Fruit fly (Drosophila melanogaster) whole organism, embryonic: ENCODE data around the gene CG5608.

Experiments used
- Antp ChIP-seq: fragments of 200-800 bp; sonication (Bioruptor generic); optimal IDR thresholded peaks from 3 replicates; lab custom pipeline; 2016; ENCODE audit warnings: missing biosample characterization, missing genetic modification characterization
- Atf-2 ChIP-seq: fragments of 200-800 bp; sonication (Bioruptor generic); optimal IDR thresholded peaks from 2 replicates; lab custom pipeline; 2016; ENCODE audit warnings: missing biosample characterization, missing genetic modification characterization
- B-H2 ChIP-seq: fragments of 200-800 bp; sonication (Bioruptor generic); optimal IDR thresholded peaks from 2 replicates; lab custom pipeline; 2018; ENCODE audit warnings: missing biosample characterization, mild to moderate bottlenecking, missing genetic modification characterization
- CG10431 ChIP-seq: fragments of 200-800 bp; sonication (Bioruptor generic); optimal IDR thresholded peaks from 3 replicates; lab custom pipeline; 2018; ENCODE audit warnings: missing biosample characterization, mild to moderate bottlenecking, missing genetic modification characterization
- CG12659 ChIP-seq: fragments of 200-800 bp; sonication (Bioruptor generic); optimal IDR thresholded peaks from 3 replicates; lab custom pipeline; 2017; ENCODE audit warnings: mild to moderate bottlenecking, missing biosample characterization, missing genetic modification reagents, missing genetic modification characterization
- CG14667 ChIP-seq: fragments of 200-800 bp; sonication (Bioruptor generic); IDR thresholded peaks from 2 replicates; pipeline ENCODE4 v1.3.6; 2022; ENCODE audit warnings: missing biosample characterization, missing genetic modification characterization
- CG15479 ChIP-seq: fragments of 200-800 bp; sonication (Bioruptor generic); optimal IDR thresholded peaks from 3 replicates; lab custom pipeline; 2019; ENCODE audit warnings: missing biosample characterization, mild to moderate bottlenecking, missing genetic modification characterization, moderate library complexity
- CG1602 ChIP-seq: fragments of 200-800 bp; sonication (Bioruptor generic); optimal IDR thresholded peaks from 3 replicates; lab custom pipeline; 2016; ENCODE audit warnings: missing biosample characterization, missing genetic modification characterization
- CG1647 ChIP-seq: fragments of 200-800 bp; sonication (Bioruptor generic); optimal IDR thresholded peaks from 3 replicates; lab custom pipeline; 2016; ENCODE audit warnings: missing biosample characterization, missing genetic modification characterization
- CG18619 ChIP-seq: fragments of 200-800 bp; sonication (Bioruptor generic); optimal IDR thresholded peaks from 3 replicates; lab custom pipeline; 2017; ENCODE audit warnings: missing biosample characterization, mild to moderate bottlenecking, missing genetic modification characterization
- CG2116 ChIP-seq: fragments of 200-800 bp; sonication (Bioruptor generic); optimal IDR thresholded peaks from 3 replicates; lab custom pipeline; 2018; ENCODE audit warnings: missing biosample characterization, mild to moderate bottlenecking, missing genetic modification characterization
- CG2202 ChIP-seq: fragments of 200-800 bp; sonication (Bioruptor generic); optimal IDR thresholded peaks from 2 replicates; lab custom pipeline; 2018; ENCODE audit warnings: missing biosample characterization, mild to moderate bottlenecking, missing genetic modification characterization
- CG30020 ChIP-seq: fragments of 200-800 bp; optimal IDR thresholded peaks from 2 replicates; lab custom pipeline; 2019; ENCODE audit warnings: missing biosample characterization, mild to moderate bottlenecking, missing genetic modification characterization, moderate library complexity
- CG30403 ChIP-seq: fragments of 200-800 bp; sonication (Bioruptor generic); optimal IDR thresholded peaks from 3 replicates; lab custom pipeline; 2016; ENCODE audit warnings: missing biosample characterization, missing genetic modification characterization
- CG31365 ChIP-seq: fragments of 200-800 bp; sonication (Bioruptor generic); optimal IDR thresholded peaks from 2 replicates; lab custom pipeline; 2018; ENCODE audit warnings: missing biosample characterization, mild to moderate bottlenecking, missing genetic modification characterization
- CG34422 ChIP-seq: fragments of 200-800 bp; sonication (Bioruptor generic); IDR thresholded peaks from 3 replicates; pipeline ENCODE4 v1.3.6; 2022; ENCODE audit warnings: missing biosample characterization, missing genetic modification characterization
- CG5953 ChIP-seq: fragments of 200-800 bp; sonication (Bioruptor generic); IDR thresholded peaks from 2 replicates; pipeline ENCODE4 v1.3.6; 2022; ENCODE audit warnings: missing biosample characterization, missing genetic modification characterization
- CG7786 ChIP-seq: fragments of 200-800 bp; sonication (Bioruptor generic); optimal IDR thresholded peaks from 2 replicates; lab custom pipeline; 2016; ENCODE audit warnings: missing biosample characterization, missing genetic modification characterization
- CG7839 ChIP-seq: fragments of 200-800 bp; sonication (Bioruptor generic); optimal IDR thresholded peaks from 3 replicates; lab custom pipeline; 2018; ENCODE audit warnings: missing biosample characterization, mild to moderate bottlenecking, missing genetic modification characterization, moderate library complexity
- CG8290 ChIP-seq, 3 experiments: fragments of 200-800 bp; sonication (Bioruptor generic); optimal IDR thresholded peaks; 2 replicates each; lab custom pipeline; 2016 to 2019; ENCODE audit warnings: missing biosample characterization in 3 of 3, missing genetic modification characterization in 3 of 3, mild to moderate bottlenecking in 2 of 3, moderate library complexity in 1 of 3
- CG8944 ChIP-seq: fragments of 200-800 bp; sonication (Bioruptor generic); optimal IDR thresholded peaks from 3 replicates; lab custom pipeline; 2016; ENCODE audit warnings: missing biosample characterization, missing genetic modification characterization
- CG9817 ChIP-seq: fragments of 200-800 bp; sonication (Bioruptor generic); optimal IDR thresholded peaks from 2 replicates; lab custom pipeline; 2018; ENCODE audit warnings: missing biosample characterization, mild to moderate bottlenecking, missing genetic modification characterization, moderate library complexity
- Chrac-16 ChIP-seq: fragments of 200-800 bp; sonication (Bioruptor generic); optimal IDR thresholded peaks from 3 replicates; lab custom pipeline; 2016; ENCODE audit warnings: missing biosample characterization, missing genetic modification characterization
- D ChIP-seq, 2 experiments: fragments of 200-800 bp in 1 of 2; fragments of >200 bp in 1 of 2; sonication (Bioruptor generic) in 1 of 2; optimal IDR thresholded peaks; 2 replicates in 1 of 2; 3 replicates in 1 of 2; lab custom pipeline; 2017; ENCODE audit warnings: mild to moderate bottlenecking in 1 of 2, missing biosample characterization in 1 of 2, missing genetic modification characterization in 1 of 2, missing genetic modification reagents in 1 of 2
- D19A ChIP-seq: fragments of 200-800 bp; optimal IDR thresholded peaks from 3 replicates; lab custom pipeline; 2019; ENCODE audit warnings: missing biosample characterization, mild to moderate bottlenecking, missing genetic modification characterization, moderate library complexity
- Dek ChIP-seq: fragments of 200-800 bp; sonication (Bioruptor generic); optimal IDR thresholded peaks from 3 replicates; lab custom pipeline; 2019; ENCODE audit warnings: missing biosample characterization, mild to moderate bottlenecking, missing genetic modification characterization, moderate library complexity
- Dip3 ChIP-seq: fragments of 200-800 bp; sonication (Bioruptor generic); optimal IDR thresholded peaks from 3 replicates; lab custom pipeline; 2016; ENCODE audit warnings: missing biosample characterization, missing genetic modification characterization
- E2f2 ChIP-seq: fragments of 200-800 bp; sonication (Bioruptor generic); IDR thresholded peaks from 2 replicates; pipeline ENCODE4 v1.3.6; 2022; ENCODE audit warnings: missing biosample characterization, missing genetic modification characterization
- H2.0 ChIP-seq: fragments of 200-800 bp; sonication (Bioruptor generic); IDR thresholded peaks from 2 replicates; pipeline ENCODE4 v1.3.6; 2022; ENCODE audit warnings: missing biosample characterization, missing genetic modification characterization
- Hmr ChIP-seq: fragments of 200-800 bp; sonication (Bioruptor generic); optimal IDR thresholded peaks from 3 replicates; lab custom pipeline; 2017; ENCODE audit warnings: mild to moderate bottlenecking, missing biosample characterization, missing genetic modification reagents, missing genetic modification characterization
- Hr51 ChIP-seq, 2 experiments: fragments of 200-800 bp; sonication (Bioruptor generic); optimal IDR thresholded peaks; 2 replicates in 1 of 2; 3 replicates in 1 of 2; lab custom pipeline; 2016 to 2018; ENCODE audit warnings: missing biosample characterization in 2 of 2, missing genetic modification characterization in 2 of 2, mild to moderate bottlenecking in 1 of 2, moderate library complexity in 1 of 2
- Lhr ChIP-seq: fragments of 200-800 bp; sonication (Bioruptor generic); optimal IDR thresholded peaks from 3 replicates; lab custom pipeline; 2017; ENCODE audit warnings: mild to moderate bottlenecking, missing biosample characterization, missing genetic modification reagents, missing genetic modification characterization
- Mrtf ChIP-seq: fragments of 200-800 bp; sonication (Bioruptor generic); IDR thresholded peaks from 3 replicates; pipeline ENCODE4 v1.3.6; 2022; ENCODE audit warnings: missing biosample characterization, missing genetic modification characterization
- NK7.1 ChIP-seq: fragments of 200-800 bp; sonication (Bioruptor generic); optimal IDR thresholded peaks from 3 replicates; lab custom pipeline; 2016; ENCODE audit warnings: missing biosample characterization, missing genetic modification characterization
- Rfx ChIP-seq: fragments of 200-800 bp; sonication (Bioruptor generic); IDR thresholded peaks from 2 replicates; pipeline ENCODE4 v1.3.6; 2022; ENCODE audit warnings: missing biosample characterization, missing genetic modification characterization
- Sry-β ChIP-seq: fragments of 200-800 bp; sonication (Bioruptor generic); optimal IDR thresholded peaks from 2 replicates; lab custom pipeline; 2018; ENCODE audit warnings: missing biosample characterization, mild to moderate bottlenecking, missing genetic modification characterization, moderate library complexity
- Stat92E ChIP-seq, 3 experiments: fragments of >200 bp in 2 of 3; fragments of 200-800 bp in 1 of 3; sonication (Bioruptor generic) in 1 of 3; optimal IDR thresholded peaks; 2 replicates each; lab custom pipeline; 2017 to 2019; ENCODE audit warnings: missing biosample characterization in 3 of 3, missing genetic modification characterization in 3 of 3, mild to moderate bottlenecking in 1 of 3, moderate library complexity in 1 of 3
- Tbp ChIP-seq: fragments of >200 bp; optimal IDR thresholded peaks from 2 replicates; lab custom pipeline; 2018; ENCODE audit warnings: missing biosample characterization, missing genetic modification characterization
- ac ChIP-seq: fragments of 200-800 bp; sonication (Bioruptor generic); optimal IDR thresholded peaks from 3 replicates; lab custom pipeline; 2017; ENCODE audit warnings: missing biosample characterization, mild to moderate bottlenecking, missing genetic modification characterization
- disco-r ChIP-seq: fragments of 200-800 bp; sonication (Bioruptor generic); optimal IDR thresholded peaks from 2 replicates; lab custom pipeline; 2016; ENCODE audit warnings: missing biosample characterization, missing genetic modification characterization
- gcm ChIP-seq: fragments of 200-800 bp; sonication (Bioruptor generic); optimal IDR thresholded peaks from 2 replicates; lab custom pipeline; 2019; ENCODE audit warnings: missing biosample characterization, mild to moderate bottlenecking, missing genetic modification characterization, moderate library complexity
- grau ChIP-seq: fragments of 200-800 bp; optimal IDR thresholded peaks from 3 replicates; lab custom pipeline; 2019; ENCODE audit warnings: missing biosample characterization, mild to moderate bottlenecking, missing genetic modification characterization, moderate library complexity
- gt ChIP-seq: fragments of 200-800 bp; sonication (Bioruptor generic); IDR thresholded peaks from 2 replicates; pipeline ENCODE4 v1.3.6; 2022; ENCODE audit warnings: missing biosample characterization, missing genetic modification characterization
- jigr1 ChIP-seq: fragments of 200-800 bp; sonication (Bioruptor generic); IDR thresholded peaks from 3 replicates; pipeline ENCODE4 v1.3.6; 2022; ENCODE audit warnings: missing biosample characterization, missing genetic modification characterization
- nerfin-1 ChIP-seq: fragments of 200-800 bp; sonication (Bioruptor generic); optimal IDR thresholded peaks from 3 replicates; lab custom pipeline; 2019; ENCODE audit warnings: missing biosample characterization, mild to moderate bottlenecking, missing genetic modification characterization, moderate library complexity
- sna ChIP-seq: fragments of 200-800 bp; sonication (Bioruptor generic); IDR thresholded peaks from 2 replicates; pipeline ENCODE4 v1.3.6; 2022; ENCODE audit warnings: missing biosample characterization, missing genetic modification characterization; ENCODE audit not compliant: partially characterized antibody
- ssp ChIP-seq: fragments of 200-800 bp; sonication (Bioruptor generic); IDR thresholded peaks from 2 replicates; pipeline ENCODE4 v1.3.6; 2022; ENCODE audit warnings: missing biosample characterization, missing genetic modification characterization
- stwl ChIP-seq: fragments of 200-800 bp; sonication (Bioruptor generic); optimal IDR thresholded peaks from 3 replicates; lab custom pipeline; 2018; ENCODE audit warnings: missing biosample characterization, mild to moderate bottlenecking, missing genetic modification characterization, moderate library complexity
- tll ChIP-seq, 2 experiments: fragments of 200-800 bp in 1 of 2; fragments of >200 bp in 1 of 2; sonication (Bioruptor generic) in 1 of 2; optimal IDR thresholded peaks; 2 replicates each; lab custom pipeline; 2017 to 2019; ENCODE audit warnings: missing biosample characterization in 2 of 2, missing genetic modification characterization in 2 of 2, mild to moderate bottlenecking in 1 of 2, moderate library complexity in 1 of 2
- trh ChIP-seq: fragments of 200-800 bp; sonication (Bioruptor generic); optimal IDR thresholded peaks from 2 replicates; lab custom pipeline; 2016; ENCODE audit warnings: missing biosample characterization, missing genetic modification characterization

CG5608 gene

DNA sequence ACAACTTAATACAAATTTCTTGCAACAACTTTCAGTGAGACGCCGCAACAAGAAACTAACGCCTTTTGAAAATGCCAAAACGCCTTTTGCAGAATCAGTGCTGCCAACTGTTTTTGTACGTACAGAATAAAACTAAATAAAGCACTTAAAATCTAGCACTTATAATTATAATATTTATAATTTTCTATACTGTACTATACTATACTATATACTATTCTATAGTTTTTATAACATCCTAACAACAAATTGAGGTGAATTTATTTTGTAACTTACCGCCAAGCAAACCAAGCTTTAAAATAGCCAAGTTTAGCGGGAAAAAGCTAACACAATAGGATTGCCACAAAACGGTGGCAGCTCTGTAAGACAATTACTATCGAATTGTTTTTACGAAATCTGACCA lies 31.3 kb downstream of the CG5608 start, which contains the start of the genes Aos1 and Srlp (continued):
- TF ChIP-seq disco-r (no peak), CG12659 (GFP tag; lab: Kevin White, UChicago) (peak; percentile 81), Atf-2 (GFP tag; lab: Kevin White, UChicago) (no peak), NK7.1 (no peak), grau (peak; percentile 71), CG5953 (GFP tag; lab: Robert Waterston, UW) (no peak), CG8944 (GFP tag; lab: Kevin White, UChicago) (no peak), CG8290 (GFP tag; optimal IDR thresholded peaks at IDR 0.05; lab: Kevin White, UChicago) (peak; percentile 19), CG8290 (tag; optimal IDR thresholded peaks at IDR 0.05; lab: Kevin White, UChicago) (no peak), B-H2 (GFP tag; lab: Kevin White, UChicago) (peak; percentile 60), Hr51 (GFP tag; optimal IDR thresholded peaks at IDR 0.05; lab: Kevin White, UChicago) (no peak), CG31365 (no peak), Mrtf (GFP tag; lab: Robert Waterston, UW) (no peak), H2.0 (GFP tag; lab: Robert Waterston, UW) (no peak), gcm (GFP tag; lab: Kevin White, UChicago) (no peak), CG30403 (peak; percentile 73), CG7839 (no peak), ac (GFP tag; lab: Kevin White, UChicago) (no peak), CG30020 (tag; lab: Kevin White, UChicago) (peak; percentile 74), Stat92E (GFP tag; optimal IDR thresholded peaks at IDR 0.05; lab: Kevin White, UChicago) (no peak), D (optimal IDR thresholded peaks at IDR 0.05; lab: Kevin White, UChicago) (no peak), D (GFP tag; optimal IDR thresholded peaks at IDR 0.05; lab: Kevin White, UChicago) (no peak), Hmr (GFP tag; lab: Kevin White, UChicago) (no peak), Antp (no peak), ssp (GFP tag; lab: Robert Waterston, UW) (no peak), CG14667 (GFP tag; lab: Robert Waterston, UW) (0 out of 2 replicates have a peak, but pooled peaks have one; percentile 20), Tbp (GFP tag; lab: Kevin White, UChicago) (no peak), sna (no peak), CG2116 (GFP tag; lab: Kevin White, UChicago) (peak; percentile 59), Dek (tag; lab: Kevin White, UChicago) (peak; percentile 63), Lhr (GFP tag; lab: Kevin White, UChicago) (peak; percentile 39), E2f2 (GFP tag; lab: Robert Waterston, UW) (peak; percentile 69), jigr1 (GFP tag; lab: Robert Waterston, UW) (no peak), CG1602 (peak; percentile 3), trh (GFP tag; lab: Kevin White, UChicago) (no peak), CG2202 (tag; lab: Kevin White, UChicago) (no peak), tll (GFP tag; optimal IDR thresholded peaks at IDR 0.05; lab: Kevin White, UChicago) (no peak), CG7786 (no peak), Dip3 (GFP tag; lab: Kevin White, UChicago) (no peak), CG9817 (peak; percentile 69), CG15479 (no peak), D19A (peak; percentile 52), CG1647 (GFP tag; lab: Kevin White, UChicago) (peak; percentile 6), CG34422 (GFP tag; lab: Robert Waterston, UW) (no peak), gt (GFP tag; lab: Robert Waterston, UW) (no peak), stwl (tag; lab: Kevin White, UChicago) (peak; percentile 53), Sry-β (GFP tag; lab: Kevin White, UChicago) (peak; percentile 98), Rfx (0 out of 2 replicates have a peak, but pooled peaks have one; percentile 36), nerfin-1 (tag; lab: Kevin White, UChicago) (peak; percentile 59), Chrac-16 (GFP tag; lab: Kevin White, UChicago) (peak; percentile 38), CG18619 (GFP tag; lab: Kevin White, UChicago) (peak; percentile 26), CG10431 (GFP tag; lab: Kevin White, UChicago) (no peak)
